Fruit fly (Drosophila melanogaster) whole organism, embryonic: ENCODE measurements around the gene EMC3.

Experiments
- Awh ChIP-seq: fragments of 200-800 bp; sonication (Bioruptor generic); IDR thresholded peaks from 2 replicates; pipeline ENCODE4, ENCODE4 v1.3.6; 2022; ENCODE audit warnings: missing biosample characterization, missing genetic modification characterization
- Blimp-1 ChIP-seq: fragments of 200-800 bp; sonication (Bioruptor generic); optimal IDR thresholded peaks from 3 replicates; lab custom pipeline; 2018; ENCODE audit warnings: missing biosample characterization, missing genetic modification characterization, mild to moderate bottlenecking, moderate library complexity, missing genetic modification reagents
- CG10565 ChIP-seq: fragments of 200-800 bp; sonication (Bioruptor generic); optimal IDR thresholded peaks from 3 replicates; lab custom pipeline; 2016; ENCODE audit warnings: missing biosample characterization, mild to moderate bottlenecking, missing genetic modification characterization
- CG12219 ChIP-seq: fragments of 200-800 bp; sonication (Bioruptor generic); optimal IDR thresholded peaks from 3 replicates; lab custom pipeline; 2018; ENCODE audit warnings: missing biosample characterization, mild to moderate bottlenecking, missing genetic modification characterization
- CG12942 ChIP-seq: fragments of 200-800 bp; sonication (Bioruptor generic); optimal IDR thresholded peaks from 3 replicates; lab custom pipeline; 2016; ENCODE audit warnings: missing biosample characterization, missing genetic modification characterization
- CG14050 ChIP-seq: fragments of 200-800 bp; sonication (Bioruptor generic); IDR thresholded peaks from 3 replicates; pipeline ENCODE4 v1.3.6; 2022; ENCODE audit warnings: missing biosample characterization, missing genetic modification characterization
- CG14441 ChIP-seq: fragments of 200-800 bp; sonication (Bioruptor generic); IDR thresholded peaks from 2 replicates; pipeline ENCODE4 v1.3.6; 2022; ENCODE audit warnings: missing biosample characterization, missing genetic modification characterization
- CG14667 ChIP-seq: fragments of 200-800 bp; sonication (Bioruptor generic); IDR thresholded peaks from 2 replicates; pipeline ENCODE4 v1.3.6; 2022; ENCODE audit warnings: missing biosample characterization, missing genetic modification characterization
- CG14965 ChIP-seq: fragments of 200-800 bp; sonication (Bioruptor generic); optimal IDR thresholded peaks from 2 replicates; lab custom pipeline; 2016; ENCODE audit warnings: missing biosample characterization, missing genetic modification characterization, borderline replicate concordance
- CG15269 ChIP-seq: fragments of 200-800 bp; sonication (Bioruptor generic); optimal IDR thresholded peaks from 2 replicates; lab custom pipeline; 2018; ENCODE audit warnings: missing biosample characterization, mild to moderate bottlenecking, missing genetic modification characterization, moderate library complexity
- CG18262 ChIP-seq: fragments of 200-800 bp; optimal IDR thresholded peaks from 3 replicates; lab custom pipeline; 2019; ENCODE audit warnings: missing biosample characterization, mild to moderate bottlenecking, missing genetic modification characterization, moderate library complexity
- CG2875 ChIP-seq: fragments of 200-800 bp; sonication (Bioruptor generic); optimal IDR thresholded peaks from 2 replicates; lab custom pipeline; 2017; ENCODE audit warnings: missing biosample characterization, mild to moderate bottlenecking, missing genetic modification characterization, missing genetic modification reagents
- CG30403 ChIP-seq: fragments of 200-800 bp; sonication (Bioruptor generic); optimal IDR thresholded peaks from 3 replicates; lab custom pipeline; 2016; ENCODE audit warnings: missing biosample characterization, missing genetic modification characterization
- CG3847 ChIP-seq: fragments of 200-800 bp; sonication (Bioruptor generic); IDR thresholded peaks from 2 replicates; pipeline ENCODE4 v1.3.6; 2022; ENCODE audit warnings: missing biosample characterization, missing genetic modification characterization
- CG5245 ChIP-seq: fragments of 200-800 bp; sonication (Bioruptor generic); optimal IDR thresholded peaks from 3 replicates; lab custom pipeline; 2016; ENCODE audit warnings: missing biosample characterization, missing genetic modification characterization
- CG6272 ChIP-seq: fragments of 200-800 bp; sonication (Bioruptor generic); IDR thresholded peaks from 2 replicates; pipeline ENCODE4 v1.3.6; 2022; ENCODE audit warnings: missing biosample characterization, missing genetic modification characterization
- CG6791 ChIP-seq: fragments of 200-800 bp; sonication (Bioruptor generic); IDR thresholded peaks from 3 replicates; pipeline ENCODE4 v1.3.6; 2022; ENCODE audit warnings: missing biosample characterization, missing genetic modification characterization; ENCODE audit not compliant: partially characterized antibody
- CoRest ChIP-seq: fragments of 200-800 bp; sonication (Bioruptor generic); optimal IDR thresholded peaks from 3 replicates; lab custom pipeline; 2018; ENCODE audit warnings: missing biosample characterization, mild to moderate bottlenecking, missing genetic modification characterization, moderate library complexity
- D19B ChIP-seq: fragments of 200-800 bp; sonication (Bioruptor generic); optimal IDR thresholded peaks from 2 replicates; lab custom pipeline; 2017; ENCODE audit warnings: missing biosample characterization, mild to moderate bottlenecking, missing genetic modification characterization
- Dbx ChIP-seq: fragments of 200-800 bp; sonication (Bioruptor generic); IDR thresholded peaks from 3 replicates; pipeline ENCODE4 v1.3.6; 2022; ENCODE audit warnings: missing biosample characterization, missing genetic modification characterization
- Dfd ChIP-seq, 2 experiments: fragments of >200 bp; optimal IDR thresholded peaks; 2 replicates each; lab custom pipeline; 2017; ENCODE audit warnings: missing biosample characterization in 2 of 2, missing genetic modification characterization in 2 of 2
- Dll ChIP-seq: fragments of 200-800 bp; sonication (Bioruptor generic); IDR thresholded peaks from 4 replicates; pipeline ENCODE4 v1.3.6; 2022; ENCODE audit warnings: missing biosample characterization, missing genetic modification characterization; ENCODE audit not compliant: partially characterized antibody
- Fer2 ChIP-seq: fragments of 200-800 bp; sonication (Bioruptor generic); optimal IDR thresholded peaks from 2 replicates; lab custom pipeline; 2018; ENCODE audit warnings: missing biosample characterization, mild to moderate bottlenecking, missing genetic modification characterization, moderate library complexity
- H2.0 ChIP-seq: fragments of 200-800 bp; sonication (Bioruptor generic); IDR thresholded peaks from 2 replicates; pipeline ENCODE4 v1.3.6; 2022; ENCODE audit warnings: missing biosample characterization, missing genetic modification characterization
- HLH4C ChIP-seq: fragments of 200-800 bp; sonication (Bioruptor generic); IDR thresholded peaks from 3 replicates; pipeline ENCODE4 v1.3.6; 2022; ENCODE audit warnings: missing biosample characterization, missing genetic modification characterization; ENCODE audit not compliant: partially characterized antibody
- HLH54F ChIP-seq: fragments of 200-800 bp; sonication (Bioruptor generic); optimal IDR thresholded peaks from 3 replicates; lab custom pipeline; 2016; ENCODE audit warnings: missing biosample characterization, missing genetic modification characterization
- Hr3 ChIP-seq: fragments of 200-800 bp; sonication (Bioruptor generic); optimal IDR thresholded peaks from 3 replicates; lab custom pipeline; 2016; ENCODE audit warnings: missing biosample characterization, missing genetic modification characterization
- MTF-1 ChIP-seq: fragments of 200-800 bp; sonication (Bioruptor generic); optimal IDR thresholded peaks from 2 replicates; lab custom pipeline; 2018; ENCODE audit warnings: missing biosample characterization, mild to moderate bottlenecking, missing genetic modification characterization, borderline replicate concordance
- Mes4 ChIP-seq: fragments of 200-800 bp; sonication (Bioruptor generic); optimal IDR thresholded peaks from 2 replicates; lab custom pipeline; 2016; ENCODE audit warnings: missing biosample characterization, missing genetic modification characterization
- Optix ChIP-seq: fragments of 200-800 bp; sonication (Bioruptor generic); IDR thresholded peaks from 3 replicates; pipeline ENCODE4 v1.3.6; 2022; ENCODE audit warnings: missing biosample characterization, missing genetic modification characterization
- ab ChIP-seq: fragments of 200-800 bp; sonication (Bioruptor generic); optimal IDR thresholded peaks from 2 replicates; lab custom pipeline; 2016; ENCODE audit warnings: missing biosample characterization, missing genetic modification characterization
- ci ChIP-seq: fragments of 200-800 bp; sonication (Bioruptor generic); IDR thresholded peaks from 3 replicates; pipeline ENCODE4 v1.3.6; 2022; ENCODE audit warnings: missing biosample characterization, missing genetic modification characterization
- crp ChIP-seq, 2 experiments: fragments of 200-800 bp; sonication (Bioruptor generic); optimal IDR thresholded peaks; 2 replicates in 1 of 2; 3 replicates in 1 of 2; lab custom pipeline; 2017; ENCODE audit warnings: missing biosample characterization in 2 of 2, missing genetic modification characterization in 2 of 2, mild to moderate bottlenecking in 1 of 2, moderate library complexity in 1 of 2
- danr ChIP-seq: fragments of 200-800 bp; sonication (Bioruptor generic); IDR thresholded peaks from 2 replicates; pipeline ENCODE4 v1.3.6; 2022; ENCODE audit warnings: missing biosample characterization, missing genetic modification characterization
- disco-r ChIP-seq: fragments of 200-800 bp; sonication (Bioruptor generic); optimal IDR thresholded peaks from 2 replicates; lab custom pipeline; 2016; ENCODE audit warnings: missing biosample characterization, missing genetic modification characterization
- dmrt11E ChIP-seq: fragments of 200-800 bp; sonication (Bioruptor generic); optimal IDR thresholded peaks from 3 replicates; lab custom pipeline; 2018; ENCODE audit warnings: missing biosample characterization, mild to moderate bottlenecking, missing genetic modification characterization, moderate library complexity
- eyg ChIP-seq: fragments of 200-800 bp; sonication (Bioruptor generic); optimal IDR thresholded peaks from 3 replicates; lab custom pipeline; 2016; ENCODE audit warnings: missing biosample characterization, missing genetic modification characterization
- fu2 ChIP-seq: fragments of 200-800 bp; sonication (Bioruptor generic); optimal IDR thresholded peaks from 2 replicates; lab custom pipeline; 2016; ENCODE audit warnings: missing biosample characterization, missing genetic modification characterization
- hkb ChIP-seq, 2 experiments: fragments of 200-800 bp in 1 of 2; fragments of >200 bp in 1 of 2; sonication (Bioruptor generic) in 1 of 2; IDR thresholded peaks in 1 of 2; optimal IDR thresholded peaks in 1 of 2; 2 replicates each; pipeline versions ENCODE4 v1.3.6 to Lab custom; 2017 to 2022; ENCODE audit warnings: missing biosample characterization in 1 of 2, missing genetic modification characterization in 1 of 2
- ind ChIP-seq: fragments of 200-800 bp; sonication (Bioruptor generic); optimal IDR thresholded peaks from 3 replicates; lab custom pipeline; 2016; ENCODE audit warnings: missing biosample characterization, missing genetic modification characterization
- jing ChIP-seq: fragments of 200-800 bp; sonication (Bioruptor generic); optimal IDR thresholded peaks from 2 replicates; lab custom pipeline; 2018; ENCODE audit warnings: missing biosample characterization, mild to moderate bottlenecking, missing genetic modification characterization
- mld ChIP-seq: fragments of 200-800 bp; sonication (Bioruptor generic); IDR thresholded peaks from 3 replicates; pipeline ENCODE4 v1.3.6; 2022; ENCODE audit warnings: missing biosample characterization, missing genetic modification characterization; ENCODE audit not compliant: partially characterized antibody
- nau ChIP-seq: fragments of 200-800 bp; sonication (Bioruptor generic); optimal IDR thresholded peaks from 3 replicates; lab custom pipeline; 2017; ENCODE audit warnings: missing biosample characterization, mild to moderate bottlenecking, missing genetic modification characterization, missing genetic modification reagents
- nerfin-1 ChIP-seq: fragments of 200-800 bp; sonication (Bioruptor generic); optimal IDR thresholded peaks from 3 replicates; lab custom pipeline; 2019; ENCODE audit warnings: missing biosample characterization, mild to moderate bottlenecking, missing genetic modification characterization, moderate library complexity
- p53 ChIP-seq: fragments of 200-800 bp; sonication (Bioruptor generic); optimal IDR thresholded peaks from 2 replicates; lab custom pipeline; 2016; ENCODE audit warnings: missing biosample characterization, missing genetic modification characterization
- tll ChIP-seq, 2 experiments: fragments of 200-800 bp in 1 of 2; fragments of >200 bp in 1 of 2; sonication (Bioruptor generic) in 1 of 2; optimal IDR thresholded peaks; 2 replicates each; lab custom pipeline; 2017 to 2019; ENCODE audit warnings: missing biosample characterization in 2 of 2, missing genetic modification characterization in 2 of 2, mild to moderate bottlenecking in 1 of 2, moderate library complexity in 1 of 2
- wdn ChIP-seq: fragments of 200-800 bp; sonication (Bioruptor generic); IDR thresholded peaks from 2 replicates; pipeline ENCODE4 v1.3.6; 2022; ENCODE audit warnings: missing biosample characterization, missing genetic modification characterization
- wek ChIP-seq: fragments of 200-800 bp; sonication (Bioruptor generic); optimal IDR thresholded peaks from 3 replicates; lab custom pipeline; 2018; ENCODE audit warnings: missing biosample characterization, mild to moderate bottlenecking, missing genetic modification characterization, moderate library complexity

The EMC3 gene

DNA sequence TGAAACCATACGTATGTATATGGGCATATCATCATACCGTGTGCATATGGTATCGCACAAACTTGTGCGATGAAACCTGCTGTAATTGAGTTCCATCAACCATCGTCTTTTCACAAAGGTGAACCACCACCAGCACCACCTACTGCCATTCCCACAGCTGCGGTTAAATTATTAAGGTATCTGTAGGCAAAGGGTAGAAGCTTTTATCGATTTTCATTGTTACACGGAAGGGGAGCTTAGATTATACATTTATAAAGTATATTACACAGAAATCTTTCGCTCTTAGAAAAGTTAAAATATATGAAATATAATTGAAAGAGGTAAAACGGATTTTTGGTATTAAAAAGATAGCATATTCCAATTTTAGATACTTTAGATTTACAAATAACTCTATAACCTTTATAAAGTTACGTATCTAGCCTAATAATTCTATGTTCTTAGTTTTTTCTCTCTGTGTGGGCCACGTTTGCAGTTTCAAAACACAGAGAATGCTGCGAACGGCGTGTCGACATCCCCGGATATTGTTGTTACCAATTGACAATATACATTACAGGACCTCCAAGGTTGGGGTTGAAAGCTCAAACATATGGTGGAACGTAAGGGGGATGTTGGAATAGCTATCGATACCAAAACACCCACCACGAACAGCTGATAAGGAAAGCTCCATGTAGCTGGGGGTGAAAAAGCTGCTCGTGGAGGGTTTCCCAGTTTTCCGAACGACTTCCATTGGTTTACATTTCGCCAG, 28.4 kb upstream of the EMC3 start, which contains the start of gene CG6495 (continued):
- peak; percentile 61 for TF ChIP-seq CG18262 (tag; lab: Kevin White, UChicago)
- TF ChIP-seq Optix (GFP tag; lab: Robert Waterston, UW): no peak
- peak; percentile 65 for TF ChIP-seq CoRest (tag; lab: Kevin White, UChicago)
- no peak for TF ChIP-seq Dll (GFP tag; lab: Robert Waterston, UW)
- TF ChIP-seq Dfd (GFP tag; optimal IDR thresholded peaks at IDR 0.05; lab: Kevin White, UChicago): no peak
- TF ChIP-seq p53 (GFP tag; lab: Kevin White, UChicago): no peak
- TF ChIP-seq CG3847: no peak
- peak; percentile 61 for TF ChIP-seq CG30403 (GFP tag; lab: Kevin White, UChicago)
- no peak for TF ChIP-seq CG12942 (GFP tag; lab: Kevin White, UChicago)
- TF ChIP-seq CG14441 (GFP tag; lab: Robert Waterston, UW): peak; percentile 21; the same call in 1 of the 2 replicates
- TF ChIP-seq CG14050 (GFP tag; lab: Robert Waterston, UW): no peak
- TF ChIP-seq ci (GFP tag; lab: Robert Waterston, UW): 0 out of 3 replicates have a peak, but pooled peaks have one; percentile 7
- no peak for TF ChIP-seq Mes4 (GFP tag; lab: Kevin White, UChicago)
- no peak for TF ChIP-seq dmrt11E (tag; lab: Kevin White, UChicago)
- no peak for TF ChIP-seq MTF-1 (GFP tag; lab: Kevin White, UChicago)
- no peak for TF ChIP-seq CG14965
- TF ChIP-seq CG12219 (GFP tag; lab: Kevin White, UChicago): no peak
- TF ChIP-seq mld (GFP tag; lab: Robert Waterston, UW): no peak
- TF ChIP-seq CG15269 (tag; lab: Kevin White, UChicago): peak; percentile 72
- TF ChIP-seq H2.0 (GFP tag; lab: Robert Waterston, UW): no peak
- no peak for TF ChIP-seq HLH54F (GFP tag; lab: Kevin White, UChicago)
- TF ChIP-seq fu2 (GFP tag; lab: Kevin White, UChicago): no peak
- 0 out of 2 replicates have a peak, but pooled peaks have one; percentile 11 for TF ChIP-seq CG14667 (GFP tag; lab: Robert Waterston, UW)
- TF ChIP-seq Dbx (GFP tag; lab: Robert Waterston, UW): peak; percentile 67
- no peak for TF ChIP-seq jing (GFP tag; lab: Kevin White, UChicago)
- TF ChIP-seq eyg (GFP tag; lab: Kevin White, UChicago): no peak
- peak; percentile 16 for TF ChIP-seq nerfin-1 (tag; lab: Kevin White, UChicago)
- TF ChIP-seq D19B (GFP tag; lab: Kevin White, UChicago): no peak
- no peak for TF ChIP-seq CG6791 (GFP tag; lab: Robert Waterston, UW)
- TF ChIP-seq CG5245 (GFP tag; lab: Kevin White, UChicago): peak; percentile 17
- no peak for TF ChIP-seq Fer2
- TF ChIP-seq nau (GFP tag; lab: Kevin White, UChicago): peak; percentile 24
- TF ChIP-seq HLH4C: no peak
- peak; percentile 5 for TF ChIP-seq Hr3 (GFP tag; lab: Kevin White, UChicago)
- TF ChIP-seq CG2875: no peak
- no peak for TF ChIP-seq CG10565 (GFP tag; lab: Kevin White, UChicago)
- TF ChIP-seq hkb (optimal IDR thresholded peaks at IDR 0.05; lab: Kevin White, UChicago): no peak
- peak; percentile 62 for TF ChIP-seq hkb (GFP tag; IDR thresholded peaks at IDR 0.05; lab: Robert Waterston, UW)
- no peak for TF ChIP-seq danr
- TF ChIP-seq Awh (GFP tag; lab: Robert Waterston, UW): peak; percentile 51
- no peak for TF ChIP-seq ab (GFP tag; lab: Kevin White, UChicago)
- no peak for TF ChIP-seq wdn
- TF ChIP-seq disco-r (GFP tag; lab: Kevin White, UChicago): no peak
- TF ChIP-seq crp (GFP tag; optimal IDR thresholded peaks at IDR 0.05; lab: Kevin White, UChicago): peak in 1 of 2 experiments; percentile 71
- TF ChIP-seq Blimp-1: peak; percentile 59
- TF ChIP-seq wek: no peak
- TF ChIP-seq tll (GFP tag; optimal IDR thresholded peaks at IDR 0.05; lab: Kevin White, UChicago): no peak
- peak; percentile 30 for TF ChIP-seq ind (GFP tag; lab: Kevin White, UChicago)
- no peak for TF ChIP-seq CG6272 (GFP tag; lab: Robert Waterston, UW)
